Worm (Caenorhabditis elegans): ENCODE data around the gene dmsr-5.

ce11 chrIII:11031309-11031708 is 36.3 kb upstream of the dmsr-5 start, which contains the start of gene Y48A6B.14:
- TF ChIP-seq klf-2 (GFP tag; conservative IDR thresholded peaks at IDR 0.05) (no peak), flt-1 (GFP tag; IDR thresholded peaks at IDR 0.05) (no peak), tab-1 (GFP tag; IDR thresholded peaks at IDR 0.05) (no peak), ztf-23 (GFP tag; IDR thresholded peaks at IDR 0.05) (no peak)

Measured in whole organism, midembryonic.